Fruit fly (Drosophila melanogaster): ENCODE measurements around the gene CG3368.
A peak's percentile ranks its signal among the peaks of the same experiment; 100 is the strongest.

Gene CG3368

dm6 chr3R:27253921-27254376 is 29.6 kb upstream of the CG3368 start:
- TF ChIP-seq ttk (optimal IDR thresholded peaks at IDR 0.05) (no peak), Sin3A (optimal IDR thresholded peaks at IDR 0.05) (no peak), psq (optimal IDR thresholded peaks at IDR 0.05) (no peak), insv (optimal IDR thresholded peaks at IDR 0.05) (no peak)

- TF ChIP-seq Myc (optimal IDR thresholded peaks at IDR 0.05) (no peak), ttk (optimal IDR thresholded peaks at IDR 0.05) (no peak), insv (optimal IDR thresholded peaks at IDR 0.05) (no peak), Sin3A (optimal IDR thresholded peaks at IDR 0.05) (no peak), psq (optimal IDR thresholded peaks at IDR 0.05) (no peak), h (optimal IDR thresholded peaks at IDR 0.05) (no peak)
Measured at dm6 chr3R:27263434-27264215, 20.0 kb upstream of the CG3368 start, which contains the start of gene woc. woc (minus strand) TSS chr3R:27264055.

- TF ChIP-seq Sin3A (optimal IDR thresholded peaks at IDR 0.05) (no peak), Myc (optimal IDR thresholded peaks at IDR 0.05) (no peak), ttk (optimal IDR thresholded peaks at IDR 0.05) (no peak), h (optimal IDR thresholded peaks at IDR 0.05) (no peak), insv (optimal IDR thresholded peaks at IDR 0.05) (no peak), psq (optimal IDR thresholded peaks at IDR 0.05) (no peak)
Measured at dm6 chr3R:27265330-27265729, 18.2 kb upstream of the CG3368 start, which contains the start of the genes CG14262 and CG14260. CG14262 (minus strand) TSS chr3R:27265430. CG14260 (plus strand) TSS chr3R:27265457.

DNA sequence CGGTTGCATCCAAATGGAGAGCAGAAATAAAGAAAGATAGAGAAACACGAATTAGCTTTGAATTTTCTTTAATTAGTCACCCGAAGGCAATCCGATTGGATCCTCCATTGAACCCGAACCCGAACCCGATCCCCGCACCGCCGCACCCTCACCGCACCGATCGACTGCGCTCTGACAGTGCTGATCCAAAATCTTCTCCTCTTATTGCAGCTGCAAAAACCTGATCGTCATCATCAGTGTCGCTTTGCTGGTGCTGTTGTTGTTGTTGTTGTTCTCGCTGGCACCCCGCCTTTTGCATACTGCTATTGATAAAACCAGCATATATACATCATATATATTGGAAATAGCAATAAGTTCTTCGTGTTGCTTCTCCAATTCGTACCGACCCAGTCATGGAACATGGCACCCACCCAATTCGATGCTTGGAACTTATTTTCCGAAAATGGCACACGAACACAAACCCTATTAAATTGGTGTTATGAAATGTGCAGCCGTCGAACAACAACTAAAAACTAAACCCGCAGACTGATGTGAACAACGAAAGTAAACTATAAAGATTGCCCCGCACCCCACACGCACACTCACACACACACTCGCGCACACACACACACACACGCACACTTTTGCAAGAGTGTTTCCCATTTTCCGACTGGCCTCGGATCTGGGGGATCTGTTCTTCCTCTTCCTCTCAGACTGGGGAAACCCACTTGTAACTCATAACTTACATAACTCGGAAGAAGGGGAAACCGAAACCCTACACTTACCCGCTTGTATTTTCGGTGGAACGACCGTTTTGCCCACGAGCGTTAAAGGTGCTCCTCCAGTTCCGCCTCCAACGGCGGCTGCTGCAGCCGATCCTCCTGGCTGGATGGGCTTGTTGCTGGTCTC is 13.0 kb upstream of the CG3368 start:
- TF ChIP-seq Sin3A (optimal IDR thresholded peaks at IDR 0.05) (no peak), ttk (optimal IDR thresholded peaks at IDR 0.05) (peak; percentile 94)

dm6 chr3R:27272233-27272632 is 11.3 kb upstream of the CG3368 start:
- TF ChIP-seq ttk (optimal IDR thresholded peaks at IDR 0.05) (no peak), insv (optimal IDR thresholded peaks at IDR 0.05) (no peak), Sin3A (optimal IDR thresholded peaks at IDR 0.05) (no peak), Myc (optimal IDR thresholded peaks at IDR 0.05) (no peak), psq (optimal IDR thresholded peaks at IDR 0.05) (no peak), h (optimal IDR thresholded peaks at IDR 0.05) (no peak)

DNA sequence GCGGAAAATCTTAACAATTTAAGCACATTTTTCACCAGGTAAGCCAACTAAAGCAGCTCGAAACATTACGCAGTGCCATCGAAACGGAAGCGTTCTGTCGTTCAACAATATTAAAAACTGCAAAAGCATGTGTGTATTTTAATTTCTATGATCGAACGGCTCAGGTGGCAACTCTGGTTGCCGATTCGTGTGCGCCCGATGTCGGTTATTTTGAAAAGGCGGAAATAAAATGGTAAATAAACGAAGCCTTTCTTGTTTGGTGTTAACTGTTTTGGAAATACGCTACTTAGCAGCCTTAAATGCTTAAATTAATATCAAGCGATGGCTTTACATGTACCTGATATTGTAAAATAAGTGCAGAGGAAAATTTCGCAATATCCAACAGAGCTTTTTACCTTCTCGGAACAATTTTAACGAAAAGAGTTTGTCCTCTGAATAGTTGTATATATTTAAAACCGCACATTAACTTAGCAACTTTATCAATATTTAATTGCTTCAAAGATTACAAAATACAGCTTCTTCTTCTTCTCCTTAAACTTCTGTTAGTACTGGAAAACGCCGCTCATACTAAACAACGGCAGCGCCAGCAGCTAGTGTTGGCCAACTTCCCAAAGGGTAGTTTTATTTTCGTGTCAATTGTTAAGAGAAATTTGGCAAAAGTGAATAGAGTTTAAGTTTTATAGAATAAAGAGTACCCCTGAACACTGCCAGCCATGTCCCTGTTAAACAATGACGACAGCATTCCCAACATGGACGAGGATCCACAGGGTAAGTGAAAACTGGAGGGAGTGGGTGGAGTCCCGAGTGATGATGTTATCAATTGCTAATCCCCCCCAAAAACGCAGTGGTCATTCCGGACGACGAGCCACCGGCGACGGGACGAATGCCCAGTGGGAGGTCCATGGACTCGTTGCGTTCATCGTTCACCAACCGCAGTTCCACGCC is 10.2 kb upstream of the CG3368 start, which contains the start of gene CG5934:
TSS of gene CG5934 (plus strand) at position 588 of the 945 bp plus-strand sequence.
- TF ChIP-seq h (optimal IDR thresholded peaks at IDR 0.05) (no peak), psq (optimal IDR thresholded peaks at IDR 0.05) (no peak), ttk (optimal IDR thresholded peaks at IDR 0.05) (no peak), Sin3A (optimal IDR thresholded peaks at IDR 0.05) (no peak), Myc (optimal IDR thresholded peaks at IDR 0.05) (no peak), insv (optimal IDR thresholded peaks at IDR 0.05) (no peak)

DNA sequence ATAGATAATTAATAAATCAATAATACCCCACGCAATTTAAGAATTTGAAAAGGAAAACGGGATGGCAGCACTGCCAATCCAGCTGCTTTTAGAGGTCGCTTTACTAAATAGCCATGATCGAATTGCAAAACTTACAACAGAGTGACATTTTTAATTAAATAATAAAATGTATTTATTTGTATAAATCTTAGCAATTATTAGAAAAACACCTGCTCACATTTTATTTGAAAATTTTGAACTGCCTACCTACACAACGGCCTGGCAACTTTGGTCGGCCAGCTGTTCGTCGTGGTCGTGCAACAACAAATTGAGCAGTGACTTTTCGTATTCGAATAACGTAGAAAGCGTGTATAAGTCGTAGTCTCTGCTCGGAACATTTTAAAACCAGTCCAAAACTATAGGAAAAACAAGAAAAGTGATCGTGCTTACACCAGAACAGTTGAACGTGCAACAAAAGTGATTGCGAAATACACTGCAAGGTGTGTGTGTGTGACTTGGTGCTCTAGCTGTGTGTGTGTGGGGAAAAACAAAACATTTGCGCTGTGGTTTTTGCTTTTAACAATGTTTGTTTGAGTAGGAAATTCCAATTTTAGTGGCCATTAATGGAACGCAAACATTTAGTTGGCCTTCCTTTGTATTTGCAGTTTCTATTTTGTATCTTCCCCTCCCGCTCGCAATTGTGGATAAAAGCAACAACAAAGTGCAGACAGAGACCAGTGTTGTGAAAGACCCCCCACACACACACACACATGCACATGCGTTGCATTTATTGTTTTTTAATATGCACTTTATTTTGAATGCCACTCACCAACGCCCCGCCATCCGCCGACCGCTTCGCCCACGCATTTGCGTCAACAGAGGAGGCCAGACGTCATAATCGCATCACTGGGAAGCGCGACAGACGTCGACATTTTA is 8.8 kb upstream of the CG3368 start, which contains the start of gene CG5938:
TSS of gene CG5938 (plus strand) at position 262 of the 915 bp plus-strand sequence.
- TF ChIP-seq ttk (optimal IDR thresholded peaks at IDR 0.05) (no peak), Myc (optimal IDR thresholded peaks at IDR 0.05) (no peak), psq (optimal IDR thresholded peaks at IDR 0.05) (no peak), insv (optimal IDR thresholded peaks at IDR 0.05) (no peak), Sin3A (optimal IDR thresholded peaks at IDR 0.05) (no peak), h (optimal IDR thresholded peaks at IDR 0.05) (no peak)

DNA sequence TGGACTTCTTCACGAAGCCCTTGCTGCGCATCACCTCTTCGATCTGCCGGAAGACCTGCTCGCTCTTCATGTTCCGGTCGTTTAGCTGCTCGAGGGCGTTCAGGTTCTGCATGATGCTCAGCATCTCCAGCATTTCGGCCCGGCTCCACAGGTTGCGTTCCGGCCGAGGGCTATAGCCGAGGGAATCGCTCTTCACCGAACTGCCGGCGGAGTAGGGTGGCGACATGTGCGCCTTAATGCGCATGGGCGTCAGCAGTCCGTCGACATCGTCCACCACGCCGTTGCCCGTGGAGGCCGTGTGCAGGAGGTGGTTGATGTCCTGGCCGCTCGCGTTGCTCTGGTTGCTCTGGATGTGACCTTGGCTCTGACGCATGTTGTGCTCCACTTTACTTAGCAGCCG is 4.1 kb upstream of the CG3368 start:
- TF ChIP-seq insv (optimal IDR thresholded peaks at IDR 0.05) (no peak), ttk (optimal IDR thresholded peaks at IDR 0.05) (peak; percentile 97), Myc (optimal IDR thresholded peaks at IDR 0.05) (no peak), Sin3A (optimal IDR thresholded peaks at IDR 0.05) (no peak)

- TF ChIP-seq ttk (optimal IDR thresholded peaks at IDR 0.05) = no peak
- TF ChIP-seq Myc (optimal IDR thresholded peaks at IDR 0.05) = no peak
- TF ChIP-seq insv (optimal IDR thresholded peaks at IDR 0.05) = no peak
- TF ChIP-seq h (optimal IDR thresholded peaks at IDR 0.05) = no peak
- no peak for TF ChIP-seq Sin3A (optimal IDR thresholded peaks at IDR 0.05)
Measured at dm6 chr3R:27281022-27281810, 2.4 kb upstream of the CG3368 start.

DNA sequence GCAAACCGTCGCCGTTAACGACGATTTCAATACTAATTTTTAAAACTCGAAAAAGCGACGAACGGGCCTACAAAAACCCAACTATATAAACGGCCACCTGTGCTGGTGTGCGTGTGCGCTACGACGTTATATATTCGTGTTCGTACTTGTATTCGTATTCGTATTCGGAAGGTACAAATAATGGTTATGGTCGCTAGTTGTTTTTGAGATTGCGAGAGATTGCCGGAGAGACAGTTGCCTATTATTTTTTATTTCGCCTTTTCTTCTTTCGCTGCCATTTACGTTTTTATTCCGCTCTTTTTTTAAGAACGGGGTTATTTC is 1.8 kb upstream of the CG3368 start:
- TF ChIP-seq insv (optimal IDR thresholded peaks at IDR 0.05) (no peak), Myc (optimal IDR thresholded peaks at IDR 0.05) (no peak), h (optimal IDR thresholded peaks at IDR 0.05) (no peak), ttk (optimal IDR thresholded peaks at IDR 0.05) (no peak), psq (optimal IDR thresholded peaks at IDR 0.05) (no peak), Sin3A (optimal IDR thresholded peaks at IDR 0.05) (no peak)

Measured in Kc167 (cell line).